Worm (Caenorhabditis elegans): ENCODE results near the gene gst-14.

gst-14 gene

DNA sequence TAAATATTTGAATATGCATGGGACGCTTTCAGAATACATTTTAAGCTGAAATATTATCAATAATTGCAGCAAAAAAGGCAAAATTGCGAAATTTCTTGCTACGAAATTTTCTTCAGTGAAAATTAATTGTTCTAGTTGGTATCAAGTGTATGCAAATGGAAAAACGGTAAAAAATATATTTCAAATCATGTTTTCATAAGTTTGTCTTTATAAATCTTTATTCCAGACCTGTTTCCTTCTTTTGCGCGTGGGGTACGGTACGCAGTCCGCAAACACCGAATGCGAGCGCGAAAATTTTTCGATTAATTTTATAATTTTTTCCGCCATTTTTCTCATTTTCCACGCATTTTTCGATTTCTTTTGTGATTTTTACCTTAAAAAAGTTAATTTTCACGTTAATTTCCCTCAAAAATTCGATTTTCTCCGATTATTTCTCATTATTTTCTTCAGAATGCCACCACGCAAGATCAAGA lies 19.4 kb downstream of the gst-14 start, which contains the start of the genes fbxc-23 and csc-1:
Gene fbxc-23, minus strand, starts transcription at position 51 of the 473 bp plus-strand sequence.
Gene csc-1, plus strand, starts transcription at position 451 of the 473 bp plus-strand sequence.
- no peak for TF ChIP-seq ztf-26 (tag; optimal IDR thresholded peaks at IDR 0.05)
- no peak for TF ChIP-seq nhr-90 (tag; optimal IDR thresholded peaks at IDR 0.05)
- TF ChIP-seq ccch-3 (GFP tag; optimal IDR thresholded peaks at IDR 0.05): no peak
- no peak for TF ChIP-seq ceh-27 (GFP tag; optimal IDR thresholded peaks at IDR 0.05)
- no peak for TF ChIP-seq egl-18 (GFP tag; IDR thresholded peaks at IDR 0.05)
- TF ChIP-seq D2030.7 (GFP tag; IDR thresholded peaks at IDR 0.05): peak; percentile 82
- no peak for TF ChIP-seq fkh-3 (tag; optimal IDR thresholded peaks at IDR 0.05)
- TF ChIP-seq bed-2 (GFP tag; IDR thresholded peaks at IDR 0.05): no peak
- no peak for TF ChIP-seq attf-3 (GFP tag; conservative IDR thresholded peaks at IDR 0.05)
- 0 out of 2 replicates have a peak, but pooled peaks have one; percentile 10 for TF ChIP-seq pbrm-1 (GFP tag; IDR thresholded peaks at IDR 0.05)
- no peak for TF ChIP-seq ets-4 (GFP tag; optimal IDR thresholded peaks at IDR 0.05)
- peak; percentile 99 for TF ChIP-seq madf-8 (GFP tag; conservative IDR thresholded peaks at IDR 0.05)
- TF ChIP-seq dpl-1 (GFP tag; optimal IDR thresholded peaks at IDR 0.05): peak; percentile 88
- TF ChIP-seq dox-1 (GFP tag; IDR thresholded peaks at IDR 0.05): peak; percentile 67
- no peak for TF ChIP-seq die-1 (tag; optimal IDR thresholded peaks at IDR 0.05)
- TF ChIP-seq him-1 (tag; optimal IDR thresholded peaks at IDR 0.05): no peak
- no peak for TF ChIP-seq F57C9.4 (tag; optimal IDR thresholded peaks at IDR 0.05)
- TF ChIP-seq ztf-3 (GFP tag; optimal IDR thresholded peaks at IDR 0.05): no peak
- TF ChIP-seq bed-1 (GFP tag; IDR thresholded peaks at IDR 0.05): no peak
- peak; percentile 74 for TF ChIP-seq F33H1.4 (GFP tag; IDR thresholded peaks at IDR 0.05)
- TF ChIP-seq lsy-27 (tag; optimal IDR thresholded peaks at IDR 0.05; ENCODE audit: borderline replicate concordance, insufficient read depth): no peak
- no peak for TF ChIP-seq somi-1 (GFP tag; optimal IDR thresholded peaks at IDR 0.05)
- no peak for TF ChIP-seq repo-1 (tag; optimal IDR thresholded peaks at IDR 0.05)
- 0 out of 2 replicates have a peak, but pooled peaks have one; percentile 8 for TF ChIP-seq C17E4.6 (GFP tag; IDR thresholded peaks at IDR 0.05)
- no peak for TF ChIP-seq C06A6.2 (GFP tag; conservative IDR thresholded peaks at IDR 0.05)
- TF ChIP-seq snpc-1.1 (tag; optimal IDR thresholded peaks at IDR 0.05; ENCODE audit: insufficient read depth): peak; percentile 65
- no peak for TF ChIP-seq B0261.1 (tag; optimal IDR thresholded peaks at IDR 0.05)
- TF ChIP-seq sptf-2 (GFP tag; optimal IDR thresholded peaks at IDR 0.05): no peak
- TF ChIP-seq ceh-91 (GFP tag; IDR thresholded peaks at IDR 0.05): peak; percentile 91
- no peak for TF ChIP-seq ceh-58 (GFP tag; IDR thresholded peaks at IDR 0.05)
- TF ChIP-seq F22D6.2 (tag; optimal IDR thresholded peaks at IDR 0.05): no peak
- no peak for TF ChIP-seq snpc-4 (GFP tag; optimal IDR thresholded peaks at IDR 0.05)
- peak in 3 of 4 experiments; percentile 15 to 76 (median 53) for TF ChIP-seq snpc-4 (tag; optimal IDR thresholded peaks at IDR 0.05)
- TF ChIP-seq madf-6 (GFP tag; IDR thresholded peaks at IDR 0.05): peak; percentile 100
- no peak for TF ChIP-seq let-526 (GFP tag; IDR thresholded peaks at IDR 0.05)
- TF ChIP-seq ekl-4 (GFP tag; IDR thresholded peaks at IDR 0.05): no peak
- no peak for TF ChIP-seq dpff-1 (tag; optimal IDR thresholded peaks at IDR 0.05)
- no peak for TF ChIP-seq F23B12.7 (tag; optimal IDR thresholded peaks at IDR 0.05; ENCODE audit: insufficient read depth)
- no peak for TF ChIP-seq F57A8.1 (GFP tag; optimal IDR thresholded peaks at IDR 0.05)
- TF ChIP-seq ztf-18 (tag; optimal IDR thresholded peaks at IDR 0.05): no peak
- no peak for TF ChIP-seq tbx-9 (tag; optimal IDR thresholded peaks at IDR 0.05; ENCODE audit: borderline replicate concordance)
- no peak for TF ChIP-seq K12H6.12 (tag; optimal IDR thresholded peaks at IDR 0.05)
- TF ChIP-seq lsl-1 (GFP tag; optimal IDR thresholded peaks at IDR 0.05): peak; percentile 92
- TF ChIP-seq F49E8.2 (tag; optimal IDR thresholded peaks at IDR 0.05; ENCODE audit: insufficient read depth): peak; percentile 62
- TF ChIP-seq nfya-2 (GFP tag; IDR thresholded peaks at IDR 0.05): no peak
- TF ChIP-seq nfya-1 (tag; optimal IDR thresholded peaks at IDR 0.05; ENCODE audit: borderline replicate concordance, insufficient read depth): no peak
- no peak for TF ChIP-seq cebp-1 (GFP tag; IDR thresholded peaks at IDR 0.05)
- TF ChIP-seq cebp-1 (tag; optimal IDR thresholded peaks at IDR 0.05): peak; percentile 34

Data from whole organism, young adult.